Fruit fly (Drosophila melanogaster) whole organism, pupa: Measurements from ENCODE around the gene dgt2.
A peak's percentile ranks its signal among the peaks of the same experiment; 100 is the strongest.

Experiments used
- CG10348 ChIP-seq: fragments of 200-800 bp; sonication (Bioruptor generic); IDR thresholded peaks from 2 replicates; pipeline ENCODE4 v1.3.6; 2022; ENCODE audit warnings: missing biosample characterization, missing genetic modification characterization
- CG12605 ChIP-seq: fragments of 200-800 bp; sonication (Bioruptor generic); IDR thresholded peaks from 2 replicates; pipeline ENCODE4 v1.3.6; 2022; ENCODE audit warnings: missing biosample characterization, missing genetic modification characterization
- CG13204 ChIP-seq: fragments of 200-800 bp; sonication (Bioruptor generic); optimal IDR thresholded peaks from 2 replicates; lab custom pipeline; 2018; ENCODE audit warnings: missing biosample characterization, mild to moderate bottlenecking, missing genetic modification characterization, moderate library complexity
- CG14655 ChIP-seq: fragments of 200-800 bp; sonication (Bioruptor generic); optimal IDR thresholded peaks from 3 replicates; lab custom pipeline; 2017; ENCODE audit warnings: mild to moderate bottlenecking, missing biosample characterization, missing genetic modification reagents, missing genetic modification characterization
- CG15710 ChIP-seq: fragments of 200-800 bp; sonication (Bioruptor generic); optimal IDR thresholded peaks from 2 replicates; lab custom pipeline; 2018; ENCODE audit warnings: missing biosample characterization, mild to moderate bottlenecking, missing genetic modification characterization, moderate library complexity
- CG17806 ChIP-seq: fragments of 200-800 bp; sonication (Bioruptor generic); optimal IDR thresholded peaks from 2 replicates; lab custom pipeline; 2018; ENCODE audit warnings: missing biosample characterization, mild to moderate bottlenecking, missing genetic modification characterization, moderate library complexity
- CG32121 ChIP-seq: fragments of 200-800 bp; sonication (Bioruptor generic); IDR thresholded peaks from 2 replicates; pipeline ENCODE4 v1.3.6; 2022; ENCODE audit warnings: missing biosample characterization, missing genetic modification characterization
- CG34367 ChIP-seq: fragments of 200-800 bp; sonication (Bioruptor generic); optimal IDR thresholded peaks from 2 replicates; lab custom pipeline; 2018; ENCODE audit warnings: missing biosample characterization, mild to moderate bottlenecking, missing genetic modification characterization
- CG4496 ChIP-seq: fragments of 200-800 bp; sonication (Bioruptor generic); IDR thresholded peaks from 3 replicates; pipeline ENCODE4 v1.3.6; 2022; ENCODE audit warnings: missing biosample characterization, missing genetic modification characterization
- CG8159 ChIP-seq: fragments of 200-800 bp; sonication (Bioruptor generic); optimal IDR thresholded peaks from 3 replicates; lab custom pipeline; 2018; ENCODE audit warnings: missing biosample characterization, mild to moderate bottlenecking, missing genetic modification characterization, moderate library complexity
- CG8301 ChIP-seq: fragments of 200-800 bp; sonication (Bioruptor generic); optimal IDR thresholded peaks from 2 replicates; lab custom pipeline; 2018; ENCODE audit warnings: missing biosample characterization, mild to moderate bottlenecking, missing genetic modification characterization
- CG9948 ChIP-seq: fragments of 200-800 bp; sonication (Bioruptor generic); optimal IDR thresholded peaks from 2 replicates; lab custom pipeline; 2018; ENCODE audit warnings: missing biosample characterization, mild to moderate bottlenecking, missing genetic modification characterization, moderate library complexity
- D1 ChIP-seq: fragments of 200-800 bp; sonication (Bioruptor generic); optimal IDR thresholded peaks from 2 replicates; lab custom pipeline; 2018; ENCODE audit warnings: missing biosample characterization, mild to moderate bottlenecking, missing genetic modification characterization, moderate library complexity
- EcR ChIP-seq: fragments of 200-800 bp; sonication (Bioruptor generic); optimal IDR thresholded peaks from 3 replicates; lab custom pipeline; 2019; ENCODE audit warnings: missing biosample characterization, missing genetic modification characterization, mild to moderate bottlenecking, moderate library complexity, missing genetic modification reagents
- Ets98B ChIP-seq: fragments of 200-800 bp; sonication (Bioruptor generic); IDR thresholded peaks from 2 replicates; pipeline ENCODE4 v1.3.6; 2022; ENCODE audit warnings: missing biosample characterization, missing genetic modification characterization
- Pif1A ChIP-seq: fragments of 200-800 bp; sonication (Bioruptor generic); optimal IDR thresholded peaks from 3 replicates; lab custom pipeline; 2016; ENCODE audit warnings: missing biosample characterization, missing genetic modification characterization
- Pif1B ChIP-seq: fragments of 200-800 bp; sonication (Bioruptor generic); optimal IDR thresholded peaks from 3 replicates; lab custom pipeline; 2016; ENCODE audit warnings: missing biosample characterization, missing genetic modification characterization
- Snoo ChIP-seq: fragments of 200-800 bp; sonication (Bioruptor generic); optimal IDR thresholded peaks from 3 replicates; lab custom pipeline; 2017; ENCODE audit warnings: missing biosample characterization, mild to moderate bottlenecking, missing genetic modification characterization, inconsistent platforms
- fd96Ca ChIP-seq: fragments of 200-800 bp; sonication (Bioruptor generic); IDR thresholded peaks from 3 replicates; pipeline ENCODE4 v1.3.6; 2022; ENCODE audit warnings: missing biosample characterization, missing genetic modification characterization
- gl ChIP-seq: fragments of 200-800 bp; sonication (Bioruptor generic); optimal IDR thresholded peaks from 2 replicates; lab custom pipeline; 2018; ENCODE audit warnings: missing biosample characterization, mild to moderate bottlenecking, missing genetic modification characterization
- rn ChIP-seq: fragments of 200-800 bp; sonication (Bioruptor generic); IDR thresholded peaks from 2 replicates; pipeline ENCODE4 v1.3.6; 2022; ENCODE audit warnings: missing biosample characterization, missing genetic modification characterization

dgt2 gene

DNA sequence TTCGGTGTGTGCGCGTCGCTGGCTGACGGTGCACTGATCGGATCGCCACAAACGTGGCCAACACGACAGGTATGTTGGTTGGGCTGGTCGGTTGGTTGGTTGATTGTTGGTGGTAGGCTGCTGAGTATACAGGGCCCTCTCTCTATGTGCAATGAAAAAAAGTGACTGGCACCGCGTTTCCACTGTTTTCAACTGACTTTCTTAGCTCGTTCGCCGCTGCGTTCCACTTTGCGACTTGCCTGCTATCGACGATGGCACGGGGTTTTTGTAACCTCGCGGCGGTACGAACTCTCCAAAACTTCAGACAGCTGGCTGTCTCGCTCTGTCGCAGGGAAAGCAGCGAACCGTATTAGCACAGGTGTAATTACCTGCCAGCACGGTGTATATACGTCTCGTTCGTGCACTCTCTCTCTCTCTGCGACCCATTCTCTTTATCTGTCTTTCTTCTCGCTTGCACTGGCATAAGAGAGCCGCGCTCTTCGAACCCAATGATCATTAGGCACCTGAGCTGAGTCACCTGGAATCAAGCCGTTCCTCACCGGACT lies 18.8 kb upstream of the dgt2 start:
- no peak for TF ChIP-seq CG14655 (GFP tag; lab: Kevin White, UChicago)
- TF ChIP-seq Snoo (tag; lab: Kevin White, UChicago): peak; percentile 15
- TF ChIP-seq CG34367 (tag; lab: Kevin White, UChicago): peak; percentile 7
- no peak for TF ChIP-seq Pif1A (GFP tag; lab: Kevin White, UChicago)
- 0 out of 3 replicates have a peak, but pooled peaks have one; percentile 27 for TF ChIP-seq fd96Ca (GFP tag; lab: Robert Waterston, UW)
- no peak for TF ChIP-seq D1 (tag; lab: Kevin White, UChicago)
- no peak for TF ChIP-seq gl (tag; lab: Kevin White, UChicago)
- peak; percentile 67 for TF ChIP-seq EcR (GFP tag; lab: Kevin White, UChicago)
- TF ChIP-seq Ets98B (GFP tag; lab: Robert Waterston, UW): peak; percentile 50; the same call in 1 of the 2 replicates
- no peak for TF ChIP-seq CG12605 (GFP tag; lab: Robert Waterston, UW)
- TF ChIP-seq CG13204: peak; percentile 64
- TF ChIP-seq Pif1B (GFP tag; lab: Kevin White, UChicago): no peak
- no peak for TF ChIP-seq CG9948
- TF ChIP-seq rn (GFP tag; lab: Robert Waterston, UW): no peak
- TF ChIP-seq CG8159 (tag; lab: Kevin White, UChicago): no peak
- TF ChIP-seq CG32121 (GFP tag; lab: Robert Waterston, UW): no peak
- peak; percentile 73; the same call in 2 of the 3 replicates for TF ChIP-seq CG4496 (GFP tag; lab: Robert Waterston, UW)
- TF ChIP-seq CG10348 (GFP tag; lab: Robert Waterston, UW): no peak
- no peak for TF ChIP-seq CG17806 (tag; lab: Kevin White, UChicago)
- TF ChIP-seq CG15710 (tag; lab: Kevin White, UChicago): no peak
- no peak for TF ChIP-seq CG8301 (tag; lab: Kevin White, UChicago)

DNA sequence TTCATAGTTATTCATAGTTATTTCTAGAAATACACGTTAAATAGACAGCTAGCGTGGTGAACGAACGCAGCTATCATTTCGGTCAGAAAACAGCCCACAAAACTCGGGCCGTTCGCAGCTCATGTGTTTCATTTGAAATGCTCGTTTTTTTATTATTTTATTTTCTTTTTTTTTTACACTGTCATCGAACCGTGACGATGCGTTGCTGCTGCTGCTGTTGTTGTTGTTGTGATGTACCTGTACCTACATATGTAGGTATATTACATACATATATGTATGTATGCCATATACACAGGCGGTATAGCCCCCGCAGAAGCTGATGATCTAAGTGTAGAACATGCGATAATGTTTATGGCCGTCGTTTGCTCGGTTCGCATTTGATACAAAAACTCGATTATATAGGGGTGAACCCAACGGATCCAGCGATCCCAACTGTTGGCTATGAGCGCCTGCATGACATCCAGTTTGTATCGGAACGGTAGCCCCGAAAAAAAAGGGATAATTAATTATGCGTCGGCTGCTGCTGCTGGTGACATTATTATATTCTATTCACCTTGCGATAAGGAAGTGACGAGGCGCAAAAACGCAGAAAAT lies 16.5 kb upstream of the dgt2 start:
- TF ChIP-seq rn (GFP tag; lab: Robert Waterston, UW) (no peak), CG14655 (GFP tag; lab: Kevin White, UChicago) (no peak), CG10348 (GFP tag; lab: Robert Waterston, UW) (no peak)
- TF ChIP-seq, all 21 proteins: peak for 0

DNA sequence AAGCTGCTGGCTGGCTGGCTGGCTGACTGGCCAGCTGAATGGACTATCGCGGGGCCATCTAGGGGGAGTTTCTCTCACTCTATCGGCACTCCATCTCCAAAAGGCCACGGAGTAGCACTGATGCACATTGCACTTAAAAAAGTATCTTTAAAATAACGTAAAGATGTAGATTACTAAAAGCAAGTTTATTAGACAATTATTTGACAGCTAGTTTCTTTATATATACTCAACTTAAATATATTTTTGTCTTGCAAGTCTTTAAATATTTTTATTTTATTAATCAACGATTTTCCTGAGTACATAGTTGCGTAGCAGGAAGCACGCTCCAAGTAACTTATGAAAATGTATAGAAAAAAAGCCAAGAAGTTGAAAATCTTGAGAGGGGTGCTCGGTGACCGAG lies 12.8 kb upstream of the dgt2 start:
- TF ChIP-seq CG10348 (GFP tag; lab: Robert Waterston, UW) (no peak), CG9948 (peak; percentile 12), fd96Ca (GFP tag; lab: Robert Waterston, UW) (no peak), CG12605 (GFP tag; lab: Robert Waterston, UW) (no peak), Pif1A (GFP tag; lab: Kevin White, UChicago) (no peak), CG8301 (tag; lab: Kevin White, UChicago) (peak; percentile 17), Pif1B (GFP tag; lab: Kevin White, UChicago) (no peak), Snoo (tag; lab: Kevin White, UChicago) (no peak), EcR (GFP tag; lab: Kevin White, UChicago) (no peak), CG8159 (tag; lab: Kevin White, UChicago) (no peak), CG17806 (tag; lab: Kevin White, UChicago) (no peak), CG14655 (GFP tag; lab: Kevin White, UChicago) (peak; percentile 50), CG32121 (GFP tag; lab: Robert Waterston, UW) (no peak), gl (tag; lab: Kevin White, UChicago) (no peak), CG34367 (tag; lab: Kevin White, UChicago) (no peak), CG13204 (no peak)

DNA sequence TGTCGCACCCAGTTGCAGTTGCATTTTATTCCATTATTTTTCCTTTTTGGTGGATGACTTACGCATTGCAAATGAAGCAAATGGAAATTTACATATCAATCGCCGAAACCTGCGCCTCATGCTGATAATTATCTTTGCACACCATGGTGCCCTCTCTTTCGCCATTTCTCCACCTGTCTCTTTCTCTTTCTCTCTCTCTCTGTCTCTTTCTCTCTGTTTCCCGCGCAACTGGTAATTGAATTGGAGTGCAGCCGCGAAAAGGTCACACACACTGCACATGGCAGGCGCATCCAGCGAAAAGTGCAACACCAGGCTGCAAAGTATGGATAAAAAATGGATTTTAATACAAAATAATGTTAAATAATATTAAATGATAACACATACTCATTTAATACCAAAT lies 12.0 kb upstream of the dgt2 start:
- TF ChIP-seq CG32121 (GFP tag; lab: Robert Waterston, UW) (no peak), CG4496 (GFP tag; lab: Robert Waterston, UW) (0 out of 3 replicates have a peak, but pooled peaks have one; percentile 20)

DNA sequence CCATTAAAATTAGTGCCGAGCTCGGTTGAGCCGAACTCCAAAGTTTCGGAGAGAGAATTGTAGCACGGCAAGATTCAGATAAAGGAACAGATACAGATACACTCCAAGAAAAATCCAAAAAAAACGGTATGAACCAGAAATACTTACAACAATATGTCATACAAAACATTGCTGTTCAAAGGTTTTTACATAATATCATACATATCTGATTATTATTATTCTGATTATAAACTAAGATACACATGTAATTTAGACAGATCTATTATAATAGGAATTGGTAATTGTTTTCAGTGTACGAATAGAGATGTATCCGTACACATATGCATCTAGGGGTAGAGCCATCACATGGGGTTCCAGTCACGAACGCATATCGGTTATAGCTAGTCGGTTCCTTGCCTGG lies 9.7 kb upstream of the dgt2 start:
- no peak for TF ChIP-seq CG13204
- TF ChIP-seq gl (tag; lab: Kevin White, UChicago): no peak
- TF ChIP-seq rn (GFP tag; lab: Robert Waterston, UW): no peak
- TF ChIP-seq CG15710 (tag; lab: Kevin White, UChicago): no peak
- TF ChIP-seq Snoo (tag; lab: Kevin White, UChicago): no peak
- TF ChIP-seq CG8301 (tag; lab: Kevin White, UChicago): no peak
- no peak for TF ChIP-seq CG4496 (GFP tag; lab: Robert Waterston, UW)
- no peak for TF ChIP-seq fd96Ca (GFP tag; lab: Robert Waterston, UW)
- peak; percentile 7 for TF ChIP-seq CG8159 (tag; lab: Kevin White, UChicago)
- TF ChIP-seq CG9948: peak; percentile 9
- TF ChIP-seq, all 21 proteins: peak for 2

DNA sequence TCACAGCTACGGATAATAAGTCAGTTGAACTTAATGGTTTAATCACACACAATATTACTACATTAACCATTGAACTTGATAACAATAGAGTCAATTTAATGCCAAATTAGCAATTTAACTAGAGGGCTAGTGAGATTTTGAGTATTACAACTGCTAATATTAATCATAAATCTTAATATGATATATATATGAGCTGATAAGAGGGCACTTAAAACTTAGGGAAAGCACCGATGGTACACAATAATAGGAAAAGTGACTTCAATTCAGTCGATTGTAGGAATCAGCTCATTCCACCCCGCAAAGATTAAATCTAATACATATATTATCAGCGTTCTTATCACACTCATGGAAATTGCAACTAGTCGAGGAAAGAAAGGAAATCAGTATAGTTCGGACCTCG lies 8.5 kb upstream of the dgt2 start, which contains the start of gene CG16965:
Gene CG16965 (plus strand): TSS at position 382 of the 400 bp plus-strand sequence.
- TF ChIP-seq CG15710 (tag; lab: Kevin White, UChicago) (no peak), CG17806 (tag; lab: Kevin White, UChicago) (no peak), fd96Ca (GFP tag; lab: Robert Waterston, UW) (no peak), CG13204 (no peak), CG8301 (tag; lab: Kevin White, UChicago) (no peak), Ets98B (GFP tag; lab: Robert Waterston, UW) (no peak)
